Worm (Caenorhabditis elegans) whole organism, mixed stage, embryonic: ENCODE measurements around the gene ZC196.2.

Experiments used
- M03D4.4 ChIP-seq: sonication (generic microtip); optimal IDR thresholded peaks from 2 replicates; lab custom pipeline; 2017; ENCODE audit warnings: mild to moderate bottlenecking, missing genetic modification characterization, missing compliant biosample characterization
- bed-3 ChIP-seq: fragments of 200-800 bp; sonication (Bioruptor generic); optimal IDR thresholded peaks from 3 replicates; lab custom pipeline; 2018; ENCODE audit warnings: mild to moderate bottlenecking, missing genetic modification characterization, moderate library complexity, missing compliant biosample characterization
- blmp-1 ChIP-seq: fragments of 150-350 bp; optimal IDR thresholded peaks from 2 replicates; lab custom pipeline; 2014; ENCODE audit warnings: missing biosample characterization, missing genetic modification characterization
- ceh-39 ChIP-seq: fragments of 150-350 bp; optimal IDR thresholded peaks from 2 replicates; lab custom pipeline; 2014; ENCODE audit warnings: missing biosample characterization, missing genetic modification characterization
- ceh-43 ChIP-seq: fragments of 200-800 bp; sonication (Bioruptor generic); optimal IDR thresholded peaks from 2 replicates; lab custom pipeline; 2018; ENCODE audit warnings: mild to moderate bottlenecking, missing genetic modification characterization, moderate library complexity, missing compliant biosample characterization
- ceh-83 ChIP-seq: fragments of 200-800 bp; sonication (Bioruptor generic); optimal IDR thresholded peaks from 2 replicates; lab custom pipeline; 2018; ENCODE audit warnings: mild to moderate bottlenecking, missing genetic modification characterization, missing compliant biosample characterization
- ces-1 ChIP-seq: fragments of 150-350 bp; optimal IDR thresholded peaks from 2 replicates; lab custom pipeline; 2014; ENCODE audit warnings: missing biosample characterization, missing genetic modification reagents, missing genetic modification characterization
- cnd-1 ChIP-seq: fragments of 200-800 bp; sonication (Bioruptor generic); optimal IDR thresholded peaks from 2 replicates; lab custom pipeline; 2018; ENCODE audit warnings: mild to moderate bottlenecking, missing genetic modification characterization, missing compliant biosample characterization
- drap-1 ChIP-seq: fragments of 200-800 bp; sonication (Bioruptor generic); optimal IDR thresholded peaks from 3 replicates; lab custom pipeline; 2018; ENCODE audit warnings: mild to moderate bottlenecking, missing genetic modification characterization, missing compliant biosample characterization
- elt-1 ChIP-seq: sonication (generic microtip); optimal IDR thresholded peaks from 2 replicates; lab custom pipeline; 2017; ENCODE audit warnings: missing genetic modification characterization, mild to moderate bottlenecking, missing compliant biosample characterization, antibody characterized with exemption, moderate library complexity, borderline replicate concordance; ENCODE audit not compliant: insufficient read depth
- elt-3 ChIP-seq: fragments of 150-350 bp; optimal IDR thresholded peaks from 2 replicates; lab custom pipeline; 2014; ENCODE audit warnings: missing biosample characterization, missing genetic modification characterization
- flh-1 ChIP-seq: fragments of 200-800 bp; sonication (Bioruptor generic); optimal IDR thresholded peaks from 2 replicates; lab custom pipeline; 2018; ENCODE audit warnings: mild to moderate bottlenecking, missing genetic modification characterization, moderate library complexity, missing compliant biosample characterization
- ham-2 ChIP-seq: fragments of 200-800 bp; sonication (Bioruptor generic); optimal IDR thresholded peaks from 2 replicates; lab custom pipeline; 2018; ENCODE audit warnings: mild to moderate bottlenecking, missing genetic modification characterization, missing compliant biosample characterization
- hlh-1 ChIP-seq: fragments of 150-350 bp; optimal IDR thresholded peaks from 2 replicates; lab custom pipeline; 2014; ENCODE audit warnings: missing biosample characterization, missing genetic modification reagents, missing genetic modification characterization
- lin-13 ChIP-seq: fragments of 150-350 bp; optimal IDR thresholded peaks from 2 replicates; lab custom pipeline; 2014; ENCODE audit warnings: missing biosample characterization, missing genetic modification characterization
- lin-32 ChIP-seq: fragments of 200-800 bp; sonication (Bioruptor generic); optimal IDR thresholded peaks from 2 replicates; lab custom pipeline; 2018; ENCODE audit warnings: mild to moderate bottlenecking, missing genetic modification characterization, missing compliant biosample characterization
- lsy-2 ChIP-seq: fragments of 150-350 bp; optimal IDR thresholded peaks from 2 replicates; lab custom pipeline; 2014; ENCODE audit warnings: missing biosample characterization, missing genetic modification characterization
- mab-5 ChIP-seq: fragments of 150-350 bp; optimal IDR thresholded peaks from 2 replicates; lab custom pipeline; 2014; ENCODE audit warnings: missing biosample characterization, missing genetic modification characterization
- mep-1 ChIP-seq: fragments of 150-350 bp; optimal IDR thresholded peaks from 2 replicates; lab custom pipeline; 2017; ENCODE audit warnings: missing biosample characterization, missing genetic modification reagents, missing genetic modification characterization, inconsistent platforms
- mls-2 ChIP-seq: sonication (generic microtip); optimal IDR thresholded peaks from 2 replicates; lab custom pipeline; 2016; ENCODE audit warnings: mild to moderate bottlenecking, missing genetic modification characterization, moderate library complexity, missing compliant biosample characterization
- nhr-12 ChIP-seq: fragments of 150-350 bp; optimal IDR thresholded peaks from 2 replicates; lab custom pipeline; 2014; ENCODE audit warnings: missing biosample characterization, missing genetic modification characterization
- nhr-2 ChIP-seq: fragments of 150-350 bp; optimal IDR thresholded peaks from 2 replicates; lab custom pipeline; 2014; ENCODE audit warnings: missing biosample characterization, missing genetic modification characterization
- nhr-237 ChIP-seq: fragments of 150-350 bp; optimal IDR thresholded peaks from 2 replicates; lab custom pipeline; 2014; ENCODE audit warnings: missing biosample characterization, missing genetic modification characterization
- nhr-28 ChIP-seq: fragments of 150-350 bp; optimal IDR thresholded peaks from 2 replicates; lab custom pipeline; 2014; ENCODE audit warnings: missing biosample characterization, missing genetic modification characterization
- nhr-76 ChIP-seq: sonication (generic microtip); optimal IDR thresholded peaks from 2 replicates; lab custom pipeline; 2017; ENCODE audit warnings: missing biosample characterization, missing genetic modification characterization
- pha-4 ChIP-seq: fragments of 150-350 bp; optimal IDR thresholded peaks from 2 replicates; lab custom pipeline; 2018; ENCODE audit warnings: missing biosample characterization, missing genetic modification reagents, missing genetic modification characterization
- sem-2 ChIP-seq: fragments of 200-800 bp; sonication (Bioruptor generic); optimal IDR thresholded peaks from 2 replicates; lab custom pipeline; 2018; ENCODE audit warnings: mild to moderate bottlenecking, missing genetic modification characterization, missing compliant biosample characterization
- snpc-4 ChIP-seq: fragments of 150-350 bp; optimal IDR thresholded peaks from 2 replicates; lab custom pipeline; 2014; ENCODE audit warnings: missing biosample characterization, missing genetic modification characterization
- sptf-1 ChIP-seq: sonication (generic microtip); optimal IDR thresholded peaks from 2 replicates; lab custom pipeline; 2017; ENCODE audit warnings: mild to moderate bottlenecking, missing genetic modification characterization, moderate library complexity, missing compliant biosample characterization
- tbx-8 ChIP-seq: fragments of 200-800 bp; sonication (Bioruptor generic); optimal IDR thresholded peaks from 2 replicates; lab custom pipeline; 2018; ENCODE audit warnings: mild to moderate bottlenecking, missing genetic modification characterization, moderate library complexity, missing compliant biosample characterization
- unc-120 ChIP-seq: sonication (generic microtip); optimal IDR thresholded peaks from 2 replicates; lab custom pipeline; 2017; ENCODE audit warnings: missing genetic modification characterization, missing compliant biosample characterization; ENCODE audit not compliant: poor library complexity, severe bottlenecking
- unc-39 ChIP-seq: fragments of 150-350 bp; optimal IDR thresholded peaks from 2 replicates; lab custom pipeline; 2014; ENCODE audit warnings: missing biosample characterization, missing genetic modification characterization
- unc-62 ChIP-seq: fragments of 150-350 bp; optimal IDR thresholded peaks from 2 replicates; lab custom pipeline; 2014; ENCODE audit warnings: missing biosample characterization, missing genetic modification reagents, missing genetic modification characterization
- zip-8 ChIP-seq: fragments of 150-350 bp; optimal IDR thresholded peaks from 2 replicates; lab custom pipeline; 2014; ENCODE audit warnings: missing biosample characterization, missing genetic modification characterization
- ztf-11 ChIP-seq: fragments of 150-350 bp; optimal IDR thresholded peaks from 2 replicates; lab custom pipeline; 2014; ENCODE audit warnings: missing biosample characterization, missing genetic modification characterization

The ZC196.2 gene

DNA sequence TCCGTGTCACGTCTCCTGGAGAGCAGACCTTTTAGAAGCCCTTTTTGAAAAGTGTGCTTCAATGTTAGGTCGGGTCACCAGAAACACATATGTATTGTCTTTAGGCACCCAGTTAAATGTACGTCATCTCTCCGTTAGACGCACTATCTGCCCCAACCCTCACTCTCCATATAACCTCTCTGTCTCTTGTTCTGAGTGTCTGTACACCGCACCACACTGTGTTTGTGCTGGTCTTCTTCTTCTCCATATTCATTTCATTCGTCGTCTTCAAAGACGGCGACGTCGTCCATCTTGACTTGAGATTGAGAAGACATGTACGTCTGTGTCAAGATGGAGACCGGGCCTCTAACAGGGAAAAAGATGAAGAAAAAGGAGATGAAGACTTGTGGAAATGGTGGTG lies 42.9 kb downstream of the ZC196.2 start:
- TF ChIP-seq cnd-1 (tag; lab: Kevin White, UChicago), result no peak
- TF ChIP-seq sptf-1 (tag; lab: Kevin White, UChicago), result peak; percentile 33

ce11 chrV:8784485-8784884 lies 45.2 kb downstream of the ZC196.2 start:
- no peak for TF ChIP-seq sem-2 (GFP tag; lab: Kevin White, UChicago)
- TF ChIP-seq elt-1 (tag; lab: Kevin White, UChicago), result no peak
- peak; percentile 48 for TF ChIP-seq pha-4 (tag; lab: Kevin White, UChicago)
- peak; percentile 31 for TF ChIP-seq hlh-1 (tag; lab: Kevin White, UChicago)
- peak; percentile 28 for TF ChIP-seq mep-1
- TF ChIP-seq ces-1, result no peak

DNA sequence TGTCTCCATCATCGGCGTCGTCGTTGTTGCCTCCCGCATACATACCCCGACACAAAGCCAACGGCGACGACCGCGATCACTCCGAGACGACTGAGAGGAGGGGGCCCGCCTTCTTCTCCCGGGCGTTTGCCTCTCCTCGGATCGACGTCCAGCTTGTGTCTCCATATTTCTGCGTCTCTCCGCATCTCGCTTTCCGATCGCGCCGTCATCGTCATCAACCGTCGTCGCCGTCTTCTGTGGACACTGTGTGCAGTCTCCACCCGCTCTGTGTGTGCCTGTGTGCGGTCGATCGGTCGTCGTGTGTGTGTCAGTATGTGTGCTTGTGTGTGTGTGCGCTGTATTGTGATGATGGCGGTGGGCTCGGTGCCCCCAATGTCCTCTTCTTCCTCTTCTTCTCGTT lies 46.3 kb downstream of the ZC196.2 start:
- TF ChIP-seq ceh-83 (GFP tag; lab: Kevin White, UChicago) (peak; percentile 27), sem-2 (GFP tag; lab: Kevin White, UChicago) (no peak), elt-3 (no peak), lin-13 (tag; lab: Kevin White, UChicago) (peak; percentile 11), lin-32 (GFP tag; lab: Kevin White, UChicago) (no peak), ces-1 (no peak), M03D4.4 (tag; lab: Kevin White, UChicago) (peak; percentile 73), nhr-12 (no peak), unc-120 (tag; lab: Kevin White, UChicago) (peak; percentile 63), ceh-43 (GFP tag; lab: Kevin White, UChicago) (no peak), flh-1 (GFP tag; lab: Kevin White, UChicago) (no peak), tbx-8 (peak; percentile 55), pha-4 (tag; lab: Kevin White, UChicago) (peak; percentile 66), zip-8 (tag; lab: Kevin White, UChicago) (no peak), nhr-76 (tag; lab: Kevin White, UChicago) (no peak), unc-62 (GFP tag; lab: Kevin White, UChicago) (peak; percentile 70), ztf-11 (tag; lab: Kevin White, UChicago) (peak; percentile 91), elt-1 (tag; lab: Kevin White, UChicago) (no peak), snpc-4 (tag; lab: Kevin White, UChicago) (no peak), sptf-1 (tag; lab: Kevin White, UChicago) (peak; percentile 77), cnd-1 (tag; lab: Kevin White, UChicago) (peak; percentile 86), nhr-28 (tag; lab: Kevin White, UChicago) (no peak), drap-1 (GFP tag; lab: Kevin White, UChicago) (peak; percentile 64), nhr-2 (no peak), bed-3 (GFP tag; lab: Kevin White, UChicago) (no peak), nhr-237 (tag; lab: Kevin White, UChicago) (no peak), mep-1 (peak; percentile 23), ham-2 (GFP tag; lab: Kevin White, UChicago) (peak; percentile 96), hlh-1 (tag; lab: Kevin White, UChicago) (peak; percentile 24), blmp-1 (tag; lab: Kevin White, UChicago) (no peak), lsy-2 (tag; lab: Kevin White, UChicago) (peak; percentile 6), mab-5 (tag; lab: Kevin White, UChicago) (no peak), unc-39 (tag; lab: Kevin White, UChicago) (no peak), mls-2 (tag; lab: Kevin White, UChicago) (peak; percentile 46), ceh-39 (tag; lab: Kevin White, UChicago) (peak; percentile 8)

DNA sequence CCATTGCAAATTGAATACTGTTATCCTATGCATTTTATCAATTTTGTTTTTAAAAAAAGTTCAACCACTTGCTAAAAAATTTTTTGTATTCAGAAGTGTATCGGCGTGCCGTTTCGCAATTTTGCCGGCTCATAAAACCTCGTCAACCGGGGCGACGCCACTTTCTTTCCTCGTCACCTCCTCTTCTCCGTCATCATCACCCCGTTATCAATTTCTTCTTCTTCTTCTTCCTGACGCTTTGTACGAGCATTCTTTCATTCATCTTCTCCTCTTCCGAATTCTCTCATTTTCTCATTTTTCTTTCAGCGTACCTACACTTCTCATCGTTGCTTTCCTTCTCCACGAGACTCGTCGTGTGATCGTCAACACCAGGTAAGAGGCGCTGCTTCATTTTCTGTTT lies 47.0 kb downstream of the ZC196.2 start, which contains the start of gene sup-37:
TSS of gene sup-37 (plus strand) at position 301 of the 400 bp plus-strand sequence.
- TF ChIP-seq ces-1, result no peak
- TF ChIP-seq unc-62 (GFP tag; lab: Kevin White, UChicago), result no peak
- no peak for TF ChIP-seq elt-3
- TF ChIP-seq nhr-237 (tag; lab: Kevin White, UChicago), result no peak
- TF ChIP-seq tbx-8, result no peak
- TF ChIP-seq nhr-2, result no peak
- no peak for TF ChIP-seq nhr-76 (tag; lab: Kevin White, UChicago)
- no peak for TF ChIP-seq mls-2 (tag; lab: Kevin White, UChicago)
- no peak for TF ChIP-seq M03D4.4 (tag; lab: Kevin White, UChicago)
- no peak for TF ChIP-seq sptf-1 (tag; lab: Kevin White, UChicago)
- no peak for TF ChIP-seq unc-39 (tag; lab: Kevin White, UChicago)
- no peak for TF ChIP-seq ceh-39 (tag; lab: Kevin White, UChicago)
- TF ChIP-seq snpc-4 (tag; lab: Kevin White, UChicago), result no peak
- no peak for TF ChIP-seq nhr-28 (tag; lab: Kevin White, UChicago)
- no peak for TF ChIP-seq lin-32 (GFP tag; lab: Kevin White, UChicago)
- TF ChIP-seq lsy-2 (tag; lab: Kevin White, UChicago), result no peak
